Worm (Caenorhabditis elegans) whole organism, L3 larva: ENCODE results near the gene Y37D8A.3.

Source experiments
- ama-1 ChIP-seq: fragments of 150-350 bp; optimal IDR thresholded peaks from 2 replicates; lab custom pipeline; 2018
- ceh-82 ChIP-seq: fragments of 150-350 bp; optimal IDR thresholded peaks from 2 replicates; lab custom pipeline; 2014; ENCODE audit warnings: missing biosample characterization, missing genetic modification characterization
- elt-3 ChIP-seq, 3 experiments: fragments of 150-350 bp in 1 of 3; sonication (generic microtip) in 2 of 3; optimal IDR thresholded peaks; 2 replicates in 2 of 3; 4 replicates in 1 of 3; lab custom pipeline; 2014 to 2017; ENCODE audit warnings: missing biosample characterization in 3 of 3, missing genetic modification characterization in 3 of 3
- mdl-1 ChIP-seq: fragments of 150-350 bp; optimal IDR thresholded peaks from 2 replicates; lab custom pipeline; 2014; ENCODE audit warnings: missing biosample characterization, missing genetic modification characterization

DNA sequence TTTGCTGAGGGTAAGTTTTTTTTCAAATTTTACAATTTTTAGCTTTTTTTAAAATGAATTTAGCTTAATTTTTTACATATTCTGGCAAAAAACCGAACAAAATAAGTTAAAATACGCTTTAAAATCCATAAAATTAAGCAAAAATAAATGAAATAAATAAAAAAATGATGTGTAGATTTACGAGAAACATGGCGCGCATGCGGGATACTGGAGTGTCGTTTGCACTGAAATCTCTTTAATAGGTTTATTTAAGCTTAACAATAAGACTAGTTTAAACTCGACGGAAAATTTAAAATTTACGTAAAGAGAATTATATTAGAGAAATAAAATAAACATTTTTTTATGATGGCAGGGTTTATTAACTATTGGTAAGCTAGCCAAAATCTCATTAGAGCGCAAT, 7.8 kb upstream of the Y37D8A.3 start:
- TF ChIP-seq elt-3 (tag; optimal IDR thresholded peaks at IDR 0.05; lab: Kevin White, UChicago) (no peak), ama-1 (lab: Kevin White, UChicago) (no peak), ceh-82 (tag; lab: Kevin White, UChicago) (no peak), mdl-1 (no peak)
